Worm (Caenorhabditis elegans): Measurements from ENCODE around the gene ZK418.7.
"Not testable (repeated sequence)": the region's sequence is repeated elsewhere in the genome, so short reads cannot be mapped to it uniquely, and the experiment has no call there.

The ZK418.7 gene

ce11 chrIII:7080689-7081088 is at the start of gene ZK418.7:
ZK418.7 (minus strand) TSS chrIII:7080789.
- TF ChIP-seq elt-4 (tag; optimal IDR thresholded peaks at IDR 0.05) (no peak), mec-3 (tag; optimal IDR thresholded peaks at IDR 0.05; ENCODE audit: borderline replicate concordance) (no peak), unc-55 (GFP tag; optimal IDR thresholded peaks at IDR 0.05) (no peak), unc-42 (tag; optimal IDR thresholded peaks at IDR 0.05) (no peak), nhr-232 (tag; optimal IDR thresholded peaks at IDR 0.05) (no peak), Y22D7AL.16 (tag; optimal IDR thresholded peaks at IDR 0.05) (no peak), sox-2 (GFP tag; IDR thresholded peaks at IDR 0.05) (no peak), F13H6.1 (tag; optimal IDR thresholded peaks at IDR 0.05) (no peak), ahr-1 (tag; optimal IDR thresholded peaks at IDR 0.05) (no peak)

ce11 chrIII:7128601-7129000 is 48.0 kb upstream of the ZK418.7 start, which contains the start of gene viro-2:
viro-2 (plus strand) TSS chrIII:7128901.
- not testable (repeated sequence) for TF ChIP-seq ttx-3, unc-86, pha-4 (tag; optimal IDR thresholded peaks at IDR 0.05)

ce11 chrIII:7124364-7124763 is 43.8 kb upstream of the ZK418.7 start, which contains the start of gene B0280.2:
B0280.2 (plus strand) TSS chrIII:7124664.
- TF ChIP-seq madf-2 (tag; optimal IDR thresholded peaks at IDR 0.05) (no peak), unc-42 (tag; optimal IDR thresholded peaks at IDR 0.05) (no peak), ceh-18 (tag; optimal IDR thresholded peaks at IDR 0.05) (no peak), K09A11.1 (tag; optimal IDR thresholded peaks at IDR 0.05; ENCODE audit: insufficient read depth) (no peak), ceh-22 (tag; optimal IDR thresholded peaks at IDR 0.05) (no peak), ref-2 (tag; optimal IDR thresholded peaks at IDR 0.05) (no peak), hlh-8 (tag; optimal IDR thresholded peaks at IDR 0.05) (no peak), dmd-4 (tag; optimal IDR thresholded peaks at IDR 0.05; ENCODE audit: borderline replicate concordance) (no peak), T23F11.4 (GFP tag; optimal IDR thresholded peaks at IDR 0.05) (no peak), ceh-9 (tag; optimal IDR thresholded peaks at IDR 0.05) (no peak), sdc-2 (tag; optimal IDR thresholded peaks at IDR 0.05) (no peak), pqm-1 (tag; optimal IDR thresholded peaks at IDR 0.05) (no peak), hlh-13 (GFP tag; optimal IDR thresholded peaks at IDR 0.05) (no peak), K02D7.2 (tag; optimal IDR thresholded peaks at IDR 0.05) (no peak), tbx-7 (tag; optimal IDR thresholded peaks at IDR 0.05) (no peak), C38D4.7 (GFP tag; optimal IDR thresholded peaks at IDR 0.05) (no peak)

ce11 chrIII:7122860-7123259 is 42.3 kb upstream of the ZK418.7 start, which contains the start of the genes B0280.9 and rpia-1:
B0280.9 (minus strand) TSS chrIII:7122895.
rpia-1 (plus strand) TSS chrIII:7123128.
- TF ChIP-seq eyg-1 (tag; optimal IDR thresholded peaks at IDR 0.05) (no peak), unc-42 (tag; optimal IDR thresholded peaks at IDR 0.05) (peak; percentile 6), ets-4 (tag; optimal IDR thresholded peaks at IDR 0.05) (no peak), fkh-6 (tag; optimal IDR thresholded peaks at IDR 0.05) (no peak), ceh-48 (tag; optimal IDR thresholded peaks at IDR 0.05) (no peak), unc-3 (GFP tag; conservative IDR thresholded peaks at IDR 0.05) (no peak), unc-3 (tag; optimal IDR thresholded peaks at IDR 0.05) (no peak), pax-1 (tag; optimal IDR thresholded peaks at IDR 0.05) (no peak), hlh-13 (GFP tag; optimal IDR thresholded peaks at IDR 0.05) (no peak), pqm-1 (tag; optimal IDR thresholded peaks at IDR 0.05) (no peak), che-1 (tag; optimal IDR thresholded peaks at IDR 0.05) (no peak), ztf-16 (tag; optimal IDR thresholded peaks at IDR 0.05) (no peak), npax-4 (tag; optimal IDR thresholded peaks at IDR 0.05) (no peak), pros-1 (tag; optimal IDR thresholded peaks at IDR 0.05) (no peak), elt-2 (tag; optimal IDR thresholded peaks at IDR 0.05) (peak; percentile 23), fkh-10 (GFP tag; optimal IDR thresholded peaks at IDR 0.05) (no peak), nfya-1 (tag; optimal IDR thresholded peaks at IDR 0.05) (peak; percentile 2)

Measured in whole organism, late embryonic.